Worm (Caenorhabditis elegans) whole organism, early embryonic: ENCODE measurements around the gene glod-4.

Experiments used
- B0310.2 ChIP-seq: sonication (generic microtip); optimal IDR thresholded peaks from 2 replicates; lab custom pipeline; 2016; ENCODE audit warnings: mild to moderate bottlenecking, missing genetic modification characterization, missing compliant biosample characterization
- F13C5.2 ChIP-seq: sonication (generic microtip); optimal IDR thresholded peaks from 2 replicates; lab custom pipeline; 2017; ENCODE audit warnings: mild to moderate bottlenecking, missing genetic modification characterization, inconsistent platforms, missing compliant biosample characterization
- aly-1 ChIP-seq: sonication (generic microtip); optimal IDR thresholded peaks from 2 replicates; lab custom pipeline; 2016; ENCODE audit warnings: missing genetic modification characterization, missing compliant biosample characterization
- ama-1 ChIP-seq: fragments of 150-350 bp; optimal IDR thresholded peaks from 2 replicates; lab custom pipeline; 2014
- ceh-13 ChIP-seq: fragments of 200-800 bp; sonication (Bioruptor generic); optimal IDR thresholded peaks from 2 replicates; lab custom pipeline; 2018; ENCODE audit warnings: mild to moderate bottlenecking, missing genetic modification characterization, missing compliant biosample characterization
- ceh-36 ChIP-seq: sonication (generic microtip); optimal IDR thresholded peaks from 2 replicates; lab custom pipeline; 2016; ENCODE audit warnings: missing genetic modification characterization, inconsistent platforms, missing compliant biosample characterization
- ets-7 ChIP-seq: sonication (generic microtip); optimal IDR thresholded peaks from 2 replicates; lab custom pipeline; 2016; ENCODE audit warnings: missing genotype, missing genetic modification characterization, missing compliant biosample characterization
- flt-1 ChIP-seq: fragments of 200-800 bp; sonication (Bioruptor generic); IDR thresholded peaks from 2 replicates; pipeline ENCODE4 v1.3.6; 2022; ENCODE audit warnings: missing genetic modification characterization, missing compliant biosample characterization
- hmbx-1 ChIP-seq: sonication (generic microtip); optimal IDR thresholded peaks from 2 replicates; lab custom pipeline; 2016; ENCODE audit warnings: mild to moderate bottlenecking, missing genetic modification characterization, missing compliant biosample characterization
- hmg-4 ChIP-seq: fragments of 200-800 bp; sonication (Bioruptor generic); optimal IDR thresholded peaks from 2 replicates; lab custom pipeline; 2018; ENCODE audit warnings: mild to moderate bottlenecking, missing genetic modification characterization, missing compliant biosample characterization
- hnd-1 ChIP-seq: sonication (generic microtip); optimal IDR thresholded peaks from 2 replicates; lab custom pipeline; 2016; ENCODE audit warnings: missing genetic modification characterization, missing compliant biosample characterization
- pes-1 ChIP-seq: fragments of 200-800 bp; sonication (Bioruptor generic); IDR thresholded peaks from 2 replicates; pipeline ENCODE4 v1.3.6; 2022; ENCODE audit warnings: missing genetic modification reagents, missing genetic modification characterization, missing compliant biosample characterization
- scrt-1 ChIP-seq: fragments of 200-800 bp; sonication (Bioruptor generic); IDR thresholded peaks from 2 replicates; pipeline ENCODE4 v1.3.6; 2022; ENCODE audit warnings: missing genetic modification characterization, missing compliant biosample characterization
- sea-1 ChIP-seq: fragments of 200-800 bp; sonication (Bioruptor generic); conservative IDR thresholded peaks from 2 replicates; pipeline ENCODE4 v1.3.6; 2022; ENCODE audit warnings: missing genetic modification characterization, missing compliant biosample characterization
- tbx-11 ChIP-seq: fragments of 200-800 bp; sonication (Bioruptor generic); IDR thresholded peaks from 2 replicates; pipeline ENCODE4 v1.3.6; 2022; ENCODE audit warnings: missing genetic modification characterization, missing compliant biosample characterization
- tbx-37 ChIP-seq: fragments of 200-800 bp; sonication (Bioruptor generic); conservative IDR thresholded peaks from 2 replicates; pipeline ENCODE4 v1.3.6; 2022; ENCODE audit warnings: missing genetic modification reagents, missing genetic modification characterization, missing compliant biosample characterization
- tra-4 ChIP-seq: sonication (generic microtip); optimal IDR thresholded peaks from 2 replicates; lab custom pipeline; 2017; ENCODE audit warnings: missing genetic modification characterization, missing compliant biosample characterization

glod-4 gene

ce11 chrIII:4186751-4187309, 33.4 kb downstream of the glod-4 start, which contains the start of gene lars-1:
Gene lars-1, minus strand, starts transcription at chrIII:4186801.
- TF ChIP-seq B0310.2 (tag; lab: Kevin White, UChicago), result no peak
- no peak for TF ChIP-seq pes-1 (GFP tag; lab: Robert Waterston, UW)
- TF ChIP-seq ama-1, result no peak
- TF ChIP-seq ceh-13 (GFP tag; lab: Kevin White, UChicago), result no peak
- no peak for TF ChIP-seq sea-1 (GFP tag; lab: Robert Waterston, UW)
- no peak for TF ChIP-seq F13C5.2 (tag; lab: Kevin White, UChicago)
- no peak for TF ChIP-seq ceh-36 (tag; lab: Kevin White, UChicago)
- no peak for TF ChIP-seq aly-1 (tag; lab: Kevin White, UChicago)
- no peak for TF ChIP-seq tra-4
- no peak for TF ChIP-seq ets-7 (tag; lab: Kevin White, UChicago)
- TF ChIP-seq tbx-37, result no peak
- TF ChIP-seq scrt-1 (GFP tag; lab: Robert Waterston, UW), result no peak
- no peak for TF ChIP-seq hnd-1 (tag; lab: Kevin White, UChicago)

DNA sequence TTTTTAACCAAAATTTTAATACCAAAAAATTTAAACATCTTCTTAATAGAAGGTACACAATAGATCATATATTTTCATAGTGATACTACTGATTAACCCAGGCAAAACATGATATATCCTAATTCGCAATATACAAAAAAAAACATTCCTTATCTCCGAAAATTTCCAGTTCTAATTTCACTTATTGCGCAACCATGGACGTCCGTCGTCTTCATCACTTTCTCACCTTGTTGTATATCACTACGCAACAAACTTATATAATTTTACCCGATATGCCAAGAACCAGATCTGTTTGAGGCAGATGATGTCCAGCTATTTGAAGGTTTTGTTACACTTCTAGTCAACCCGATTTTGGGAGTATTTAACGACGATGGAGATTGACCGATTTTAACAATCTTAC, 34.4 kb downstream of the glod-4 start, which contains the start of gene R74.2:
TSS of gene R74.2 (plus strand) at position 316 of the 400 bp plus-strand sequence.
- TF ChIP-seq aly-1 (tag; lab: Kevin White, UChicago) (no peak), ama-1 (no peak), ets-7 (tag; lab: Kevin White, UChicago) (no peak), hmg-4 (GFP tag; lab: Kevin White, UChicago) (no peak), flt-1 (GFP tag; lab: Robert Waterston, UW) (no peak), tra-4 (no peak), hmbx-1 (no peak), hnd-1 (tag; lab: Kevin White, UChicago) (no peak), scrt-1 (GFP tag; lab: Robert Waterston, UW) (no peak)

DNA sequence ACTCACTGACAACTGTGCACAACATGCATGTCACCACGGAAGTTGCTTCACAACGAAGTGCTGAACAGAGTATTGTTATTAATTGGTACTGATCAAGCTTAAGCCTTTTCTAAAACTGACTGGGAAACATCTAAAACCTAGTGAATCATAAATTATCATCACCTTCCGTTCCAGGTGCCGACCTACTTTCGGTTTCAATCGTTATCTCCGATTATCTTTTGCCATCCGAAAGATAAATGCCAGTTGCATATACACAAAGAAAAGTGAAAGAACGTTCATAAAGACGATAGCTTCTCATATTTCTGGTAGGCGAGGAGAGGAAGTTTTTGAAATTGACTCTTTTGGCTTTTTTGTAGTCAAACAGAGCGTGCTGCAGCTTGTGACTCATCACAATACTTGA, 36.2 kb downstream of the glod-4 start:
- no peak for TF ChIP-seq pes-1 (GFP tag; lab: Robert Waterston, UW)
- TF ChIP-seq hmbx-1, result no peak
- TF ChIP-seq flt-1 (GFP tag; lab: Robert Waterston, UW), result no peak
- TF ChIP-seq B0310.2 (tag; lab: Kevin White, UChicago), result no peak
- no peak for TF ChIP-seq scrt-1 (GFP tag; lab: Robert Waterston, UW)
- TF ChIP-seq ceh-36 (tag; lab: Kevin White, UChicago), result no peak
- no peak for TF ChIP-seq sea-1 (GFP tag; lab: Robert Waterston, UW)
- no peak for TF ChIP-seq tbx-37

DNA sequence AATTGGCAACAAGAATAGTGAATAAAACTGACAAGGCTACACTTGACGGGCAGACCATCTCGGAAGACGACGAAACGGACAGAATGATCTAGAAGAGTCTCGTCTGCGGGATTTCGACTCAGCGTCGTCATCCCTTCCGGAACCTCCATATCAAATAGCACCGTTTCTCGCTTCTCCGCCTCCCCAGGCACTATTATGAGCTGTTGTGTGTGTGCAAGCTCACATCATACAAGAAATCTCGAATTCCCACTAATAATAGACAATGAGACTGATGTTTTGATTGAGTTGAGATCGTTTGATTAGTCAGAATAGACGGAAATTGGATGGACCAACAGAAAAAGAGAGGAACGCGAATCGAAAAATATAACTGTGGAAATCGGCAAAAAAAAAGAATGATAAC, 36.8 kb downstream of the glod-4 start, which contains the start of gene spp-28:
TSS of gene spp-28 (minus strand) at position 101 of the 400 bp plus-strand sequence.
- TF ChIP-seq tbx-37 (no peak), tbx-11 (GFP tag; lab: Robert Waterston, UW) (no peak)

ce11 chrIII:4191091-4191638, 37.8 kb downstream of the glod-4 start, which contains the start of gene dnj-16:
Gene dnj-16, plus strand, starts transcription at chrIII:4191141.
- TF ChIP-seq tra-4 (no peak), F13C5.2 (tag; lab: Kevin White, UChicago) (peak; percentile 9)

DNA sequence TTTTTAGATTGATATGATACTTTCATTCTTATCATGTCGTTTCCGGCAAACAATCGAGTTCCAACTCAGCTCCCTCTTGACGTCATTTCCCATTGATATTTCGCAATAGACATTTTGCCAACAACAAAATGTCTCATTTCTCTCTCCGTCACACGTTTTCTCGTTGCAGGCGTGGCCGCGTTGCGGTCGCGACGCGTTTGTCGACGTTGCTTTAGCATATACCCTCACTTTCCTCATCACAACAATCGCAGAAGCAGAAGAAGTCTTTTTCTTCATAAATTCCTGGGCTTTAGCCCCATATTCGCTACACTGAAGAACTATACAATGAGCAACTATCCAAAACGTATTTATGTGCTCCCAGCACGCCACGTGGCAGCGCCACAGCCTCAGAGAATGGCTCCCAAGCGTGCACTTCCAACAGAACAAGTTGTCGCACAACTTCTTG, 40.3 kb downstream of the glod-4 start, which contains the start of gene xbp-1:
TSS of gene xbp-1 (plus strand) at position 151 of the 445 bp plus-strand sequence.
- TF ChIP-seq scrt-1 (GFP tag; lab: Robert Waterston, UW) (no peak), hmg-4 (GFP tag; lab: Kevin White, UChicago) (peak; percentile 42), hmbx-1 (no peak), F13C5.2 (tag; lab: Kevin White, UChicago) (peak; percentile 63), aly-1 (tag; lab: Kevin White, UChicago) (peak; percentile 15), ceh-13 (GFP tag; lab: Kevin White, UChicago) (no peak), ceh-36 (tag; lab: Kevin White, UChicago) (no peak), B0310.2 (tag; lab: Kevin White, UChicago) (peak; percentile 62), ama-1 (peak; percentile 6), sea-1 (GFP tag; lab: Robert Waterston, UW) (0 out of 2 replicates have a peak, but pooled peaks have one; percentile 21)

DNA sequence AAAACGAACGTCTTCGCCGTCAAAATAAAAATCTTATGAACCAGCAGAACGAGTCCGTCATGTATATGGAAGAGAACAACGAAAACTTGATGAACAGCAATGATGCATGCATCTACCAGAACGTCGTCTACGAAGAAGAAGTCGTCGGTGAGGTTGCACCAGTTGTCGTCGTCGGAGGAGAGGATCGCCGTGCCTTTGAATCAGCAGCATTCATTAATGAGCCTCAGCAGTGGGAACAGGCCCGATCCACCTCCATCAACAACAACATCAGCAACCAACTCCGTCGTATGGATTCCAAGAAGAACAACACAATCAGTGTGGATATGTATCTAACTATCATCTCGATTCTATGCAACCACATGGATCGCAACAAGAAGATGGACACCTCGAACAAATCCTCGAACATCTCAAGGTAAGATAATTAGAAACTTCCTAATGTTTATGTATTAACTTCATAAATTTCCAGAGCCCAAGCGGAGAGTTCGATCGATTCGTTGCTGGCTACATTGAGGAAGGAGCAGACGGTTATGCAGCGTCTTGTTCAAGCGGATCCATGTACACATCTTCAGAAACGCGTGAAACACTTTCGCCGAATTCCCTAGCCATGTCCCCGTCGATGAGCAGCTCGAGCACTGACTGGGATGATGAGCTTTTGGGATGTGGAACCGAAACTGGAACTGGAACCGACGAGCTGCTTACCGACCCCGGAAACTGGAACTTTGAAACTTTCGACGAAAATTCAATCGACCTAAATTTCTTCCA, 41.1 kb downstream of the glod-4 start:
- TF ChIP-seq sea-1 (GFP tag; lab: Robert Waterston, UW) (no peak), hnd-1 (tag; lab: Kevin White, UChicago) (no peak), hmbx-1 (no peak), ets-7 (tag; lab: Kevin White, UChicago) (no peak), ceh-36 (tag; lab: Kevin White, UChicago) (no peak), tbx-37 (no peak), tbx-11 (GFP tag; lab: Robert Waterston, UW) (no peak), ama-1 (no peak), ceh-13 (GFP tag; lab: Kevin White, UChicago) (no peak), F13C5.2 (tag; lab: Kevin White, UChicago) (no peak), scrt-1 (GFP tag; lab: Robert Waterston, UW) (no peak), flt-1 (GFP tag; lab: Robert Waterston, UW) (no peak), hmg-4 (GFP tag; lab: Kevin White, UChicago) (no peak), tra-4 (no peak)
